Fruit fly (Drosophila melanogaster) whole organism, embryonic: ENCODE results near the gene CG7333.

ENCODE experiments used
- Awh ChIP-seq: fragments of 200-800 bp; sonication (Bioruptor generic); IDR thresholded peaks from 2 replicates; pipeline ENCODE4, ENCODE4 v1.3.6; 2022; ENCODE audit warnings: missing biosample characterization, missing genetic modification characterization
- BEAF-32 ChIP-seq: fragments of 200-800 bp; sonication (Bioruptor generic); optimal IDR thresholded peaks from 3 replicates; lab custom pipeline; 2017; ENCODE audit warnings: missing biosample characterization, missing genetic modification characterization, mild to moderate bottlenecking, moderate library complexity, missing genetic modification reagents
- Bgb ChIP-seq: fragments of 200-800 bp; sonication (Bioruptor generic); IDR thresholded peaks from 2 replicates; pipeline ENCODE4 v1.3.6; 2022; ENCODE audit warnings: missing biosample characterization, missing genetic modification characterization; ENCODE audit not compliant: partially characterized antibody
- CG13287 ChIP-seq: fragments of 200-800 bp; sonication (Bioruptor generic); IDR thresholded peaks from 2 replicates; pipeline ENCODE4 v1.3.6; 2022; ENCODE audit warnings: missing biosample characterization, missing genetic modification characterization; ENCODE audit not compliant: partially characterized antibody
- CG14860 ChIP-seq: fragments of 200-800 bp; sonication (Bioruptor generic); IDR thresholded peaks from 3 replicates; pipeline ENCODE4 v1.3.6; 2022; ENCODE audit warnings: missing biosample characterization, missing genetic modification characterization; ENCODE audit not compliant: partially characterized antibody
- CG1529 ChIP-seq: fragments of 200-800 bp; sonication (Bioruptor generic); optimal IDR thresholded peaks from 3 replicates; lab custom pipeline; 2018; ENCODE audit warnings: missing biosample characterization, missing genetic modification characterization
- CG16779 ChIP-seq: fragments of 200-800 bp; sonication (Bioruptor generic); IDR thresholded peaks from 2 replicates; pipeline ENCODE4 v1.3.6; 2022; ENCODE audit warnings: missing biosample characterization, missing genetic modification characterization
- CG17361 ChIP-seq: fragments of 200-800 bp; sonication (Bioruptor generic); IDR thresholded peaks from 3 replicates; pipeline ENCODE4 v1.3.6; 2022; ENCODE audit warnings: missing biosample characterization, missing genetic modification characterization
- CG2129 ChIP-seq: fragments of 200-800 bp; sonication (Bioruptor generic); IDR thresholded peaks from 2 replicates; pipeline ENCODE4 v1.3.6; 2022; ENCODE audit warnings: missing biosample characterization, missing genetic modification characterization; ENCODE audit not compliant: partially characterized antibody
- CG32532 ChIP-seq: fragments of 200-800 bp; sonication (Bioruptor generic); IDR thresholded peaks from 2 replicates; pipeline ENCODE4 v1.3.6; 2022; ENCODE audit warnings: missing biosample characterization, missing genetic modification characterization
- CG34224 ChIP-seq: fragments of 200-800 bp; sonication (Bioruptor generic); IDR thresholded peaks from 3 replicates; pipeline ENCODE4 v1.3.6; 2022; ENCODE audit warnings: missing biosample characterization, missing genetic modification characterization; ENCODE audit not compliant: partially characterized antibody
- CG34422 ChIP-seq: fragments of 200-800 bp; sonication (Bioruptor generic); IDR thresholded peaks from 3 replicates; pipeline ENCODE4 v1.3.6; 2022; ENCODE audit warnings: missing biosample characterization, missing genetic modification characterization
- CG4617 ChIP-seq: fragments of 200-800 bp; sonication (Bioruptor generic); optimal IDR thresholded peaks from 3 replicates; lab custom pipeline; 2016; ENCODE audit warnings: missing biosample characterization, missing genetic modification characterization, borderline replicate concordance
- CG6765 ChIP-seq: fragments of 200-800 bp; sonication (Bioruptor generic); optimal IDR thresholded peaks from 3 replicates; lab custom pipeline; 2017; ENCODE audit warnings: missing biosample characterization, mild to moderate bottlenecking, missing genetic modification characterization
- CG6791 ChIP-seq: fragments of 200-800 bp; sonication (Bioruptor generic); IDR thresholded peaks from 3 replicates; pipeline ENCODE4 v1.3.6; 2022; ENCODE audit warnings: missing biosample characterization, missing genetic modification characterization; ENCODE audit not compliant: partially characterized antibody
- CG7357 ChIP-seq: fragments of 200-800 bp; sonication (Bioruptor generic); IDR thresholded peaks from 3 replicates; pipeline ENCODE4 v1.3.6; 2022; ENCODE audit warnings: missing biosample characterization, missing genetic modification characterization
- CG7556 ChIP-seq: fragments of 200-800 bp; sonication (Bioruptor generic); optimal IDR thresholded peaks from 2 replicates; lab custom pipeline; 2017; ENCODE audit warnings: missing biosample characterization, mild to moderate bottlenecking, missing genetic modification characterization
- CG7963 ChIP-seq: fragments of 200-800 bp; sonication (Bioruptor generic); IDR thresholded peaks from 3 replicates; pipeline ENCODE4 v1.3.6; 2022; ENCODE audit warnings: missing biosample characterization, missing genetic modification characterization; ENCODE audit not compliant: partially characterized antibody
- CG8290 ChIP-seq, 3 experiments: fragments of 200-800 bp; sonication (Bioruptor generic); optimal IDR thresholded peaks; 2 replicates each; lab custom pipeline; 2016 to 2019; ENCODE audit warnings: missing biosample characterization in 3 of 3, missing genetic modification characterization in 3 of 3, mild to moderate bottlenecking in 2 of 3, moderate library complexity in 1 of 3
- E2f1 ChIP-seq: fragments of 200-800 bp; sonication (Bioruptor generic); IDR thresholded peaks from 2 replicates; pipeline ENCODE4 v1.3.6; 2022; ENCODE audit warnings: missing biosample characterization, missing genetic modification characterization
- Ets65A ChIP-seq: fragments of 200-800 bp; sonication (Bioruptor generic); peaks from one replicate; lab custom pipeline; 2016; ENCODE audit warnings: missing biosample characterization, missing genetic modification characterization
- Hand ChIP-seq: fragments of 200-800 bp; sonication (Bioruptor generic); optimal IDR thresholded peaks from 2 replicates; lab custom pipeline; 2017; ENCODE audit warnings: mild to moderate bottlenecking, missing biosample characterization, missing genetic modification reagents, missing genetic modification characterization
- MBD-R2 ChIP-seq: fragments of 200-800 bp; sonication (Bioruptor generic); IDR thresholded peaks from 2 replicates; pipeline ENCODE4 v1.3.6; 2022; ENCODE audit warnings: missing biosample characterization, missing genetic modification characterization
- Med ChIP-seq: fragments of 200-800 bp; sonication (Bioruptor generic); peaks from one replicate; lab custom pipeline; 2016; ENCODE audit warnings: missing biosample characterization, missing genetic modification characterization, mild to moderate bottlenecking, inconsistent platforms, moderate library complexity
- NFAT ChIP-seq: fragments of 200-800 bp; sonication (Bioruptor generic); IDR thresholded peaks from 2 replicates; pipeline ENCODE4 v1.3.6; 2022; ENCODE audit warnings: missing biosample characterization, missing genetic modification characterization
- NfI ChIP-seq: fragments of 200-800 bp; sonication (Bioruptor generic); optimal IDR thresholded peaks from 3 replicates; lab custom pipeline; 2018; ENCODE audit warnings: missing biosample characterization, mild to moderate bottlenecking, missing genetic modification characterization, moderate library complexity
- Opbp ChIP-seq: fragments of 200-800 bp; sonication (Bioruptor generic); IDR thresholded peaks from 3 replicates; pipeline ENCODE4 v1.3.6; 2022; ENCODE audit warnings: missing biosample characterization, missing genetic modification characterization; ENCODE audit not compliant: partially characterized antibody
- Rfx ChIP-seq: fragments of 200-800 bp; sonication (Bioruptor generic); IDR thresholded peaks from 2 replicates; pipeline ENCODE4 v1.3.6; 2022; ENCODE audit warnings: missing biosample characterization, missing genetic modification characterization
- Usf ChIP-seq: fragments of 200-800 bp; sonication (Bioruptor generic); optimal IDR thresholded peaks from 2 replicates; lab custom pipeline; 2017; ENCODE audit warnings: missing genotype, missing biosample characterization, missing genetic modification characterization
- Xbp1 ChIP-seq: fragments of 200-800 bp; sonication (Bioruptor generic); optimal IDR thresholded peaks from 3 replicates; lab custom pipeline; 2016; ENCODE audit warnings: missing biosample characterization, mild to moderate bottlenecking, missing genetic modification characterization
- ara ChIP-seq: fragments of 200-800 bp; sonication (Bioruptor generic); IDR thresholded peaks from 2 replicates; pipeline ENCODE4 v1.3.6; 2022; ENCODE audit warnings: missing biosample characterization, missing genetic modification characterization
- ato ChIP-seq: fragments of 200-800 bp; sonication (Bioruptor generic); IDR thresholded peaks from 2 replicates; pipeline ENCODE4 v1.3.6; 2022; ENCODE audit warnings: missing biosample characterization, missing genetic modification characterization; ENCODE audit not compliant: partially characterized antibody
- bbx ChIP-seq: fragments of 200-800 bp; sonication (Bioruptor generic); IDR thresholded peaks from 2 replicates; pipeline ENCODE4 v1.3.6; 2022; ENCODE audit warnings: missing biosample characterization, missing genetic modification characterization; ENCODE audit not compliant: partially characterized antibody
- cg ChIP-seq: fragments of 200-800 bp; sonication (Bioruptor generic); optimal IDR thresholded peaks from 3 replicates; lab custom pipeline; 2019; ENCODE audit warnings: missing biosample characterization, mild to moderate bottlenecking, missing genetic modification characterization, moderate library complexity
- grn ChIP-seq: fragments of 200-800 bp; sonication (Bioruptor generic); optimal IDR thresholded peaks from 3 replicates; lab custom pipeline; 2017; ENCODE audit warnings: missing biosample characterization, missing genetic modification characterization
- inv ChIP-seq: fragments of 200-800 bp; sonication (Bioruptor generic); IDR thresholded peaks from 2 replicates; pipeline ENCODE4 v1.3.6; 2022; ENCODE audit warnings: missing biosample characterization, missing genetic modification characterization; ENCODE audit not compliant: partially characterized antibody
- lab ChIP-seq: fragments of 200-800 bp; sonication (Bioruptor generic); optimal IDR thresholded peaks from 3 replicates; lab custom pipeline; 2017; ENCODE audit warnings: missing biosample characterization, missing genetic modification characterization, mild to moderate bottlenecking, moderate library complexity, missing genetic modification reagents
- mam ChIP-seq: fragments of 200-800 bp; sonication (Bioruptor generic); optimal IDR thresholded peaks from 3 replicates; lab custom pipeline; 2016; ENCODE audit warnings: missing biosample characterization, missing genetic modification characterization
- mld ChIP-seq: fragments of 200-800 bp; sonication (Bioruptor generic); IDR thresholded peaks from 3 replicates; pipeline ENCODE4 v1.3.6; 2022; ENCODE audit warnings: missing biosample characterization, missing genetic modification characterization; ENCODE audit not compliant: partially characterized antibody
- otp ChIP-seq: fragments of 200-800 bp; sonication (Bioruptor generic); IDR thresholded peaks from 3 replicates; pipeline ENCODE4, ENCODE4 v1.3.6; 2022; ENCODE audit warnings: missing biosample characterization, missing genetic modification characterization
- pho ChIP-seq: fragments of 200-800 bp; sonication (Bioruptor generic); optimal IDR thresholded peaks from 2 replicates; lab custom pipeline; 2016; ENCODE audit warnings: missing biosample characterization, missing genetic modification characterization
- phol ChIP-seq: fragments of 200-800 bp; sonication (Bioruptor generic); optimal IDR thresholded peaks from 3 replicates; lab custom pipeline; 2018; ENCODE audit warnings: missing biosample characterization, mild to moderate bottlenecking, missing genetic modification characterization, moderate library complexity
- run ChIP-seq: fragments of 200-800 bp; sonication (Bioruptor generic); optimal IDR thresholded peaks from 3 replicates; lab custom pipeline; 2018; ENCODE audit warnings: missing biosample characterization, mild to moderate bottlenecking, missing genetic modification characterization
- sens ChIP-seq: fragments of 200-800 bp; sonication (Bioruptor generic); peaks from one replicate; lab custom pipeline; 2016; ENCODE audit warnings: missing biosample characterization, missing genetic modification characterization
- sna ChIP-seq: fragments of 200-800 bp; sonication (Bioruptor generic); IDR thresholded peaks from 2 replicates; pipeline ENCODE4 v1.3.6; 2022; ENCODE audit warnings: missing biosample characterization, missing genetic modification characterization; ENCODE audit not compliant: partially characterized antibody
- tll ChIP-seq, 2 experiments: fragments of 200-800 bp in 1 of 2; fragments of >200 bp in 1 of 2; sonication (Bioruptor generic) in 1 of 2; optimal IDR thresholded peaks; 2 replicates each; lab custom pipeline; 2017 to 2019; ENCODE audit warnings: missing biosample characterization in 2 of 2, missing genetic modification characterization in 2 of 2, mild to moderate bottlenecking in 1 of 2, moderate library complexity in 1 of 2
- vvl ChIP-seq: fragments of 200-800 bp; sonication (Bioruptor generic); IDR thresholded peaks from 2 replicates; pipeline ENCODE4 v1.3.6; 2022; ENCODE audit warnings: missing biosample characterization, missing genetic modification characterization
- zfh2 ChIP-seq: fragments of 200-800 bp; sonication (Bioruptor generic); optimal IDR thresholded peaks from 2 replicates; lab custom pipeline; 2016; ENCODE audit warnings: missing biosample characterization, missing genetic modification characterization

The CG7333 gene

DNA sequence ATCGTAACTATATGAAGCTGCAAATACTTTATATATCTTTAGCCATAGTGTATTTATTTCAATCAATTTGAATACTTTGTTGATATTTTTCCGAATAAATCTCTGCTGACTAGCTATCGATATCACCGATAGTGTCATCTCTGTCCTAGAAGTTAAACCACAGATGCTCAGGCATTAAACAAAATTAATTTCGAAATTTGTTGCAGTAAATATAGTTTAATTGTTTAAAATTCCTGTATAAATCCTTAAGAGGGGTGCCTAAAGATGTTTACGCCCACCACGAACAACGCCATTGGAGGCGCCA lies 44.4 kb downstream of the CG7333 start, which contains the start of gene Nup58 (continued):
- TF ChIP-seq CG7556 (GFP tag; lab: Kevin White, UChicago) (no peak), Opbp (GFP tag; lab: Robert Waterston, UW) (peak; percentile 81; the same call in 2 of the 3 replicates), sens (peak; percentile 87), Med (GFP tag; lab: Kevin White, UChicago) (peak; percentile 83), Ets65A (GFP tag; lab: Kevin White, UChicago) (peak; percentile 41), E2f1 (GFP tag; lab: Robert Waterston, UW) (peak; percentile 44; the same call in 1 of the 2 replicates), Rfx (GFP tag; lab: Robert Waterston, UW) (peak; percentile 65), mam (GFP tag; lab: Kevin White, UChicago) (peak; percentile 17), CG1529 (GFP tag; lab: Kevin White, UChicago) (no peak), CG34422 (GFP tag; lab: Robert Waterston, UW) (peak; percentile 45; the same call in 1 of the 3 replicates), Awh (GFP tag; lab: Robert Waterston, UW) (0 out of 2 replicates have a peak, but pooled peaks have one; percentile 7), CG2129 (peak; percentile 60), NFAT (GFP tag; lab: Robert Waterston, UW) (peak; percentile 42; the same call in 1 of the 2 replicates), bbx (GFP tag; lab: Robert Waterston, UW) (peak; percentile 84), pho (GFP tag; lab: Kevin White, UChicago) (no peak), CG7963 (GFP tag; lab: Robert Waterston, UW) (peak; percentile 70), BEAF-32 (GFP tag; lab: Kevin White, UChicago) (peak; percentile 69), Xbp1 (GFP tag; lab: Kevin White, UChicago) (peak; percentile 4), CG14860 (GFP tag; lab: Robert Waterston, UW) (peak; percentile 66), mld (peak; percentile 56; the same call in 1 of the 3 replicates), run (no peak), CG17361 (GFP tag; lab: Robert Waterston, UW) (0 out of 3 replicates have a peak, but pooled peaks have one; percentile 3), CG4617 (GFP tag; lab: Kevin White, UChicago) (no peak), CG6791 (peak; percentile 80), NfI (GFP tag; lab: Kevin White, UChicago) (peak; percentile 20), ato (GFP tag; lab: Robert Waterston, UW) (peak; percentile 76), vvl (GFP tag; lab: Robert Waterston, UW) (peak; percentile 48; the same call in 1 of the 2 replicates), ara (GFP tag; lab: Robert Waterston, UW) (no peak), Hand (GFP tag; lab: Kevin White, UChicago) (no peak), otp (GFP tag; lab: Robert Waterston, UW) (no peak), inv (peak; percentile 57), cg (GFP tag; lab: Kevin White, UChicago) (no peak), CG6765 (no peak), CG7357 (GFP tag; lab: Robert Waterston, UW) (no peak), Bgb (GFP tag; lab: Robert Waterston, UW) (peak; percentile 79), CG16779 (GFP tag; lab: Robert Waterston, UW) (no peak), CG13287 (peak; percentile 86), grn (GFP tag; lab: Kevin White, UChicago) (no peak), CG32532 (GFP tag; lab: Robert Waterston, UW) (peak; percentile 40), tll (GFP tag; optimal IDR thresholded peaks at IDR 0.05; lab: Kevin White, UChicago) (peak in 1 of 2 experiments; percentile 9), lab (no peak), Usf (no peak), sna (GFP tag; lab: Robert Waterston, UW) (0 out of 2 replicates have a peak, but pooled peaks have one; percentile 69), MBD-R2 (GFP tag; lab: Robert Waterston, UW) (peak; percentile 50), CG8290 (GFP tag; optimal IDR thresholded peaks at IDR 0.05; lab: Kevin White, UChicago) (no peak), CG8290 (tag; optimal IDR thresholded peaks at IDR 0.05; lab: Kevin White, UChicago) (peak in 1 of 2 experiments; percentile 53), zfh2 (GFP tag; lab: Kevin White, UChicago) (peak; percentile 8), CG34224 (peak; percentile 81), phol (tag; lab: Kevin White, UChicago) (no peak)
